Fruit fly (Drosophila melanogaster) whole organism, embryonic: Measurements from ENCODE around the gene Tim17b2.

Experiments used
- Abd-B ChIP-seq: fragments of 200-800 bp; sonication (Bioruptor generic); optimal IDR thresholded peaks from 2 replicates; lab custom pipeline; 2018; ENCODE audit warnings: missing biosample characterization, mild to moderate bottlenecking, missing genetic modification characterization, moderate library complexity
- Atf6 ChIP-seq: fragments of 200-800 bp; sonication (Bioruptor generic); IDR thresholded peaks from 2 replicates; pipeline ENCODE4 v1.3.6; 2022; ENCODE audit warnings: missing biosample characterization, missing genetic modification characterization
- Awh ChIP-seq: fragments of 200-800 bp; sonication (Bioruptor generic); IDR thresholded peaks from 2 replicates; pipeline ENCODE4, ENCODE4 v1.3.6; 2022; ENCODE audit warnings: missing biosample characterization, missing genetic modification characterization
- Bgb ChIP-seq: fragments of 200-800 bp; sonication (Bioruptor generic); IDR thresholded peaks from 2 replicates; pipeline ENCODE4 v1.3.6; 2022; ENCODE audit warnings: missing biosample characterization, missing genetic modification characterization; ENCODE audit not compliant: partially characterized antibody
- CG10147 ChIP-seq: fragments of 200-800 bp; sonication (Bioruptor generic); optimal IDR thresholded peaks from 2 replicates; lab custom pipeline; 2019; ENCODE audit warnings: missing biosample characterization, mild to moderate bottlenecking, missing genetic modification characterization, moderate library complexity
- CG10274 ChIP-seq: fragments of 200-800 bp; sonication (Bioruptor generic); optimal IDR thresholded peaks from 3 replicates; lab custom pipeline; 2017; ENCODE audit warnings: missing biosample characterization, mild to moderate bottlenecking, missing genetic modification characterization
- CG10431 ChIP-seq: fragments of 200-800 bp; sonication (Bioruptor generic); optimal IDR thresholded peaks from 3 replicates; lab custom pipeline; 2018; ENCODE audit warnings: missing biosample characterization, mild to moderate bottlenecking, missing genetic modification characterization
- CG10543 ChIP-seq: fragments of 200-800 bp; sonication (Bioruptor generic); optimal IDR thresholded peaks from 3 replicates; lab custom pipeline; 2017; ENCODE audit warnings: missing biosample characterization, mild to moderate bottlenecking, missing genetic modification characterization, moderate library complexity
- CG11456 ChIP-seq: fragments of 200-800 bp; sonication (Bioruptor generic); IDR thresholded peaks from 3 replicates; pipeline ENCODE4 v1.3.6; 2022; ENCODE audit warnings: missing biosample characterization, missing genetic modification characterization
- CG1529 ChIP-seq: fragments of 200-800 bp; sonication (Bioruptor generic); optimal IDR thresholded peaks from 3 replicates; lab custom pipeline; 2018; ENCODE audit warnings: missing biosample characterization, missing genetic modification characterization
- CG15696 ChIP-seq: fragments of 200-800 bp; sonication (Bioruptor generic); optimal IDR thresholded peaks from 2 replicates; lab custom pipeline; 2019; ENCODE audit warnings: missing biosample characterization, mild to moderate bottlenecking, missing genetic modification characterization, moderate library complexity
- CG1602 ChIP-seq: fragments of 200-800 bp; sonication (Bioruptor generic); optimal IDR thresholded peaks from 3 replicates; lab custom pipeline; 2016; ENCODE audit warnings: missing biosample characterization, missing genetic modification characterization
- CG33557 ChIP-seq: fragments of 200-800 bp; sonication (Bioruptor generic); optimal IDR thresholded peaks from 2 replicates; lab custom pipeline; 2019; ENCODE audit warnings: missing biosample characterization, mild to moderate bottlenecking, missing genetic modification characterization, moderate library complexity
- CG3726 ChIP-seq: fragments of 200-800 bp; sonication (Bioruptor generic); IDR thresholded peaks from 3 replicates; pipeline ENCODE4, ENCODE4 v1.3.6; 2022; ENCODE audit warnings: missing biosample characterization, missing genetic modification characterization
- CG3847 ChIP-seq: fragments of 200-800 bp; sonication (Bioruptor generic); IDR thresholded peaks from 2 replicates; pipeline ENCODE4 v1.3.6; 2022; ENCODE audit warnings: missing biosample characterization, missing genetic modification characterization
- CG42726 ChIP-seq: fragments of 200-800 bp; sonication (Bioruptor generic); IDR thresholded peaks from 2 replicates; pipeline ENCODE4 v1.3.6; 2022; ENCODE audit warnings: missing biosample characterization, missing genetic modification characterization; ENCODE audit not compliant: partially characterized antibody
- CG7271 ChIP-seq: fragments of 200-800 bp; sonication (Bioruptor generic); optimal IDR thresholded peaks from 2 replicates; lab custom pipeline; 2018; ENCODE audit warnings: missing biosample characterization, mild to moderate bottlenecking, missing genetic modification characterization, moderate library complexity
- CG7357 ChIP-seq: fragments of 200-800 bp; sonication (Bioruptor generic); IDR thresholded peaks from 3 replicates; pipeline ENCODE4 v1.3.6; 2022; ENCODE audit warnings: missing biosample characterization, missing genetic modification characterization
- CG7963 ChIP-seq: fragments of 200-800 bp; sonication (Bioruptor generic); IDR thresholded peaks from 3 replicates; pipeline ENCODE4 v1.3.6; 2022; ENCODE audit warnings: missing biosample characterization, missing genetic modification characterization; ENCODE audit not compliant: partially characterized antibody
- CG8478 ChIP-seq: fragments of >200 bp; optimal IDR thresholded peaks from 2 replicates; lab custom pipeline; 2018
- CG8944 ChIP-seq: fragments of 200-800 bp; sonication (Bioruptor generic); optimal IDR thresholded peaks from 3 replicates; lab custom pipeline; 2016; ENCODE audit warnings: missing biosample characterization, missing genetic modification characterization
- CG9727 ChIP-seq: fragments of 200-800 bp; sonication (Bioruptor generic); optimal IDR thresholded peaks from 3 replicates; lab custom pipeline; 2017; ENCODE audit warnings: missing biosample characterization, mild to moderate bottlenecking, missing genetic modification characterization
- CG9797 ChIP-seq: fragments of 200-800 bp; sonication (Bioruptor generic); optimal IDR thresholded peaks from 3 replicates; lab custom pipeline; 2018; ENCODE audit warnings: missing biosample characterization, mild to moderate bottlenecking, missing genetic modification characterization
- CG9876 ChIP-seq: fragments of 200-800 bp; sonication (Bioruptor generic); optimal IDR thresholded peaks from 2 replicates; lab custom pipeline; 2016; ENCODE audit warnings: missing biosample characterization, missing genetic modification characterization
- CTCF ChIP-seq: fragments of 200-800 bp; sonication (Bioruptor generic); optimal IDR thresholded peaks from 2 replicates; lab custom pipeline; 2017; ENCODE audit warnings: missing biosample characterization, mild to moderate bottlenecking, missing genetic modification characterization, moderate library complexity
- D19B ChIP-seq: fragments of 200-800 bp; sonication (Bioruptor generic); optimal IDR thresholded peaks from 2 replicates; lab custom pipeline; 2017; ENCODE audit warnings: missing biosample characterization, mild to moderate bottlenecking, missing genetic modification characterization
- GATAe ChIP-seq: fragments of 200-800 bp; sonication (Bioruptor generic); conservative IDR thresholded peaks from 2 replicates; pipeline ENCODE4 v1.3.6; 2022; ENCODE audit warnings: missing biosample characterization, missing genetic modification characterization
- H15 ChIP-seq: fragments of 200-800 bp; sonication (Bioruptor generic); IDR thresholded peaks from 3 replicates; pipeline ENCODE4 v1.3.6; 2022; ENCODE audit warnings: missing biosample characterization, missing genetic modification characterization
- Hand ChIP-seq: fragments of 200-800 bp; sonication (Bioruptor generic); optimal IDR thresholded peaks from 2 replicates; lab custom pipeline; 2017; ENCODE audit warnings: mild to moderate bottlenecking, missing biosample characterization, missing genetic modification reagents, missing genetic modification characterization
- Hmx ChIP-seq: fragments of 200-800 bp; sonication (Bioruptor generic); optimal IDR thresholded peaks from 2 replicates; lab custom pipeline; 2016; ENCODE audit warnings: missing biosample characterization, missing genetic modification characterization
- Meics ChIP-seq: fragments of 200-800 bp; sonication (Bioruptor generic); optimal IDR thresholded peaks from 2 replicates; lab custom pipeline; 2017; ENCODE audit warnings: missing biosample characterization, mild to moderate bottlenecking, missing genetic modification characterization
- Myb ChIP-seq: fragments of 200-800 bp; sonication (Bioruptor generic); optimal IDR thresholded peaks from 2 replicates; lab custom pipeline; 2016; ENCODE audit warnings: missing biosample characterization, missing genetic modification characterization
- NFAT ChIP-seq: fragments of 200-800 bp; sonication (Bioruptor generic); IDR thresholded peaks from 2 replicates; pipeline ENCODE4 v1.3.6; 2022; ENCODE audit warnings: missing biosample characterization, missing genetic modification characterization
- Nf-YC ChIP-seq: fragments of 200-800 bp; optimal IDR thresholded peaks from 3 replicates; lab custom pipeline; 2019; ENCODE audit warnings: missing biosample characterization, mild to moderate bottlenecking, missing genetic modification characterization, moderate library complexity
- TFAM ChIP-seq: fragments of 200-800 bp; sonication (Bioruptor generic); optimal IDR thresholded peaks from 2 replicates; lab custom pipeline; 2017; ENCODE audit warnings: missing biosample characterization, missing genetic modification characterization, inconsistent platforms
- ac ChIP-seq: fragments of 200-800 bp; sonication (Bioruptor generic); optimal IDR thresholded peaks from 3 replicates; lab custom pipeline; 2017; ENCODE audit warnings: missing biosample characterization, mild to moderate bottlenecking, missing genetic modification characterization
- ap ChIP-seq: fragments of 200-800 bp; sonication (Bioruptor generic); IDR thresholded peaks from 2 replicates; pipeline ENCODE4 v1.3.6; 2022; ENCODE audit warnings: missing biosample characterization, missing genetic modification characterization
- bab2 ChIP-seq: fragments of 200-800 bp; sonication (Bioruptor generic); optimal IDR thresholded peaks from 2 replicates; lab custom pipeline; 2016; ENCODE audit warnings: missing biosample characterization, missing genetic modification characterization
- bcd ChIP-seq: fragments of 200-800 bp; sonication (Bioruptor generic); optimal IDR thresholded peaks from 2 replicates; lab custom pipeline; 2017; ENCODE audit warnings: missing biosample characterization, mild to moderate bottlenecking, missing genetic modification characterization
- cwo ChIP-seq: fragments of 200-800 bp; sonication (Bioruptor generic); optimal IDR thresholded peaks from 3 replicates; lab custom pipeline; 2017; ENCODE audit warnings: missing biosample characterization, missing genetic modification characterization, mild to moderate bottlenecking, moderate library complexity, missing genetic modification reagents
- fd3F ChIP-seq: fragments of 200-800 bp; sonication (Bioruptor generic); optimal IDR thresholded peaks from 2 replicates; lab custom pipeline; 2018; ENCODE audit warnings: missing biosample characterization, mild to moderate bottlenecking, missing genetic modification characterization, moderate library complexity
- ind ChIP-seq: fragments of 200-800 bp; sonication (Bioruptor generic); optimal IDR thresholded peaks from 3 replicates; lab custom pipeline; 2016; ENCODE audit warnings: missing biosample characterization, missing genetic modification characterization
- mam ChIP-seq: fragments of 200-800 bp; sonication (Bioruptor generic); optimal IDR thresholded peaks from 3 replicates; lab custom pipeline; 2016; ENCODE audit warnings: missing biosample characterization, missing genetic modification characterization
- org-1 ChIP-seq: fragments of 200-800 bp; sonication (Bioruptor generic); optimal IDR thresholded peaks from 2 replicates; lab custom pipeline; 2017; ENCODE audit warnings: missing biosample characterization, missing genetic modification characterization
- p53 ChIP-seq: fragments of 200-800 bp; sonication (Bioruptor generic); optimal IDR thresholded peaks from 2 replicates; lab custom pipeline; 2016; ENCODE audit warnings: missing biosample characterization, missing genetic modification characterization
- ro ChIP-seq: fragments of 200-800 bp; sonication (Bioruptor generic); IDR thresholded peaks from 2 replicates; pipeline ENCODE4 v1.3.6; 2022; ENCODE audit warnings: missing biosample characterization, missing genetic modification characterization
- salm ChIP-seq: fragments of 200-800 bp; sonication (Bioruptor generic); optimal IDR thresholded peaks from 2 replicates; lab custom pipeline; 2018; ENCODE audit warnings: missing biosample characterization, mild to moderate bottlenecking, missing genetic modification characterization
- sd ChIP-seq: fragments of 200-800 bp; sonication (Bioruptor generic); optimal IDR thresholded peaks from 3 replicates; lab custom pipeline; 2018; ENCODE audit warnings: missing biosample characterization, mild to moderate bottlenecking, missing genetic modification characterization, moderate library complexity
- sens ChIP-seq: fragments of 200-800 bp; sonication (Bioruptor generic); peaks from one replicate; lab custom pipeline; 2016; ENCODE audit warnings: missing biosample characterization, missing genetic modification characterization
- shn ChIP-seq: fragments of 200-800 bp; sonication (Bioruptor generic); optimal IDR thresholded peaks from 3 replicates; lab custom pipeline; 2016; ENCODE audit warnings: missing biosample characterization, missing genetic modification characterization
- slbo ChIP-seq: fragments of 200-800 bp; sonication (Bioruptor generic); IDR thresholded peaks from 2 replicates; pipeline ENCODE4 v1.3.6; 2022; ENCODE audit warnings: missing biosample characterization, missing genetic modification characterization
- tna ChIP-seq: fragments of 200-800 bp; sonication (Bioruptor generic); IDR thresholded peaks from 2 replicates; pipeline ENCODE4 v1.3.6; 2022; ENCODE audit warnings: missing biosample characterization, missing genetic modification characterization; ENCODE audit not compliant: partially characterized antibody
- ttk ChIP-seq: fragments of 200-800 bp; sonication (Bioruptor generic); IDR thresholded peaks from 2 replicates; pipeline ENCODE4 v2.1.2; 2022; ENCODE audit warnings: missing biosample characterization, missing genetic modification characterization

Gene Tim17b2

dm6 chr2L:15492159-15492541 is 7.6 kb downstream of the Tim17b2 start (continued):
- TF ChIP-seq CG7271 (tag; lab: Kevin White, UChicago) (peak; percentile 23), Abd-B (GFP tag; lab: Kevin White, UChicago) (no peak), CG8944 (no peak), ttk (GFP tag; lab: Robert Waterston, UW) (no peak), ind (GFP tag; lab: Kevin White, UChicago) (no peak), TFAM (GFP tag; lab: Kevin White, UChicago) (no peak), CG42726 (GFP tag; lab: Robert Waterston, UW) (0 out of 2 replicates have a peak, but pooled peaks have one; percentile 47), D19B (GFP tag; lab: Kevin White, UChicago) (peak; percentile 21), sd (tag; lab: Kevin White, UChicago) (peak; percentile 100), CG33557 (GFP tag; lab: Kevin White, UChicago) (no peak), CG8478 (lab: Kevin White, UChicago) (no peak), cwo (GFP tag; lab: Kevin White, UChicago) (no peak), CG3847 (GFP tag; lab: Robert Waterston, UW) (no peak), Hand (no peak), shn (GFP tag; lab: Kevin White, UChicago) (no peak), Nf-YC (tag; lab: Kevin White, UChicago) (no peak), Myb (GFP tag; lab: Kevin White, UChicago) (no peak), Meics (GFP tag; lab: Kevin White, UChicago) (no peak), slbo (GFP tag; lab: Robert Waterston, UW) (no peak), salm (tag; lab: Kevin White, UChicago) (no peak), CTCF (GFP tag; lab: Kevin White, UChicago) (no peak), fd3F (GFP tag; lab: Kevin White, UChicago) (no peak), CG7357 (no peak), Bgb (GFP tag; lab: Robert Waterston, UW) (peak; percentile 48; the same call in 1 of the 2 replicates), H15 (no peak), CG10431 (GFP tag; lab: Kevin White, UChicago) (no peak), CG10543 (GFP tag; lab: Kevin White, UChicago) (no peak), Atf6 (GFP tag; lab: Robert Waterston, UW) (no peak), CG11456 (GFP tag; lab: Robert Waterston, UW) (no peak), CG9727 (GFP tag; lab: Kevin White, UChicago) (peak; percentile 40), NFAT (GFP tag; lab: Robert Waterston, UW) (no peak), CG1529 (GFP tag; lab: Kevin White, UChicago) (no peak), CG9797 (GFP tag; lab: Kevin White, UChicago) (no peak), org-1 (no peak), CG9876 (no peak), CG7963 (GFP tag; lab: Robert Waterston, UW) (no peak), GATAe (GFP tag; lab: Robert Waterston, UW) (no peak), CG1602 (GFP tag; lab: Kevin White, UChicago) (no peak), CG15696 (tag; lab: Kevin White, UChicago) (no peak), tna (GFP tag; lab: Robert Waterston, UW) (no peak), sens (GFP tag; lab: Kevin White, UChicago) (peak; percentile 27), ac (GFP tag; lab: Kevin White, UChicago) (peak; percentile 66), CG10274 (GFP tag; lab: Kevin White, UChicago) (no peak), Hmx (GFP tag; lab: Kevin White, UChicago) (no peak), p53 (GFP tag; lab: Kevin White, UChicago) (no peak), ap (GFP tag; lab: Robert Waterston, UW) (no peak), bab2 (GFP tag; lab: Kevin White, UChicago) (no peak), CG10147 (no peak), bcd (no peak), Awh (no peak), mam (GFP tag; lab: Kevin White, UChicago) (no peak), CG3726 (no peak), ro (GFP tag; lab: Robert Waterston, UW) (no peak)
